Worm (Caenorhabditis elegans) whole organism, L4 larva: ENCODE measurements around the gene C42D4.13.

ENCODE experiments used
- Y105C5A.15 ChIP-seq: fragments of 200-800 bp; sonication (Bioruptor generic); IDR thresholded peaks from 2 replicates; pipeline ENCODE4 v1.3.6; 2022; ENCODE audit warnings: missing genetic modification characterization, missing compliant biosample characterization
- daf-12 ChIP-seq: fragments of 150-350 bp; optimal IDR thresholded peaks from 2 replicates; lab custom pipeline; 2014; ENCODE audit warnings: missing biosample characterization, missing genetic modification reagents, missing genetic modification characterization
- daf-19 ChIP-seq: fragments of 200-800 bp; sonication (Bioruptor generic); conservative IDR thresholded peaks from 2 replicates; pipeline ENCODE4 v1.3.6; 2022; ENCODE audit warnings: missing genetic modification characterization, missing compliant biosample characterization
- egl-27 ChIP-seq: sonication (generic microtip); optimal IDR thresholded peaks from 3 replicates; lab custom pipeline; 2017; ENCODE audit warnings: missing biosample characterization, missing genetic modification reagents, missing genetic modification characterization
- fos-1 ChIP-seq: fragments of 150-350 bp; optimal IDR thresholded peaks from 2 replicates; lab custom pipeline; 2014; ENCODE audit warnings: missing biosample characterization, missing genetic modification characterization
- lin-15B ChIP-seq: fragments of 150-350 bp; sonication (generic microtip); optimal IDR thresholded peaks from 3 replicates; lab custom pipeline; 2014; ENCODE audit warnings: missing biosample characterization, missing genetic modification characterization
- pha-4 ChIP-seq, 2 experiments: fragments of 150-350 bp in 1 of 2; fragments of 200-800 bp in 1 of 2; sonication (Bioruptor generic) in 1 of 2; IDR thresholded peaks in 1 of 2; optimal IDR thresholded peaks in 1 of 2; 2 replicates each; pipeline versions ENCODE4 v1.3.6 to Lab custom; 2014 to 2022; ENCODE audit warnings: missing genetic modification characterization in 2 of 2, missing genetic modification reagents in 2 of 2, missing biosample characterization in 1 of 2, missing compliant biosample characterization in 1 of 2
- php-3 ChIP-seq: fragments of 200-800 bp; sonication (Bioruptor generic); IDR thresholded peaks from 2 replicates; pipeline ENCODE4 v1.3.6; 2022; ENCODE audit warnings: missing genetic modification reagents, missing genetic modification characterization, missing compliant biosample characterization

DNA sequence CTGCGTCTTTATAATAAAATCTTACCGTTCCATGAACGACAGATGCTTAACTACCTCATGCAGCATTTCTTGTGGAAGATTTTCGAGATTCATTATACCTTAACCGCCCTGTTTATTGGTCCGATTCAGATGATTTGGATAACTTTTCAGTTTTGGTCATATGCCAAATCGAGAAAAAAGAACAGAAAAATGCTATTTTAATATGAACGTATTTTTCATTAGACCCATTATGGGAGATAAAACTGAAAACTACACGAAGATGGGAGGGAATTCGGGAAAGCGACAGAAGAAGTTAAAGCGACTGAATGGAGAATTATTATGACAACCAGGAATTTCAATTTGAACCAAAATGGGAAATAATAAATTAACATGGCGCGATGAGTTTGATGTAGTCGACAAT is 39.1 kb upstream of the C42D4.13 start, which contains the start of gene R13A1.10:
- no peak for TF ChIP-seq Y105C5A.15 (GFP tag; lab: Robert Waterston, UW)
- no peak for TF ChIP-seq egl-27 (tag; lab: Kevin White, UChicago)
- TF ChIP-seq lin-15B (tag; lab: Kevin White, UChicago), result no peak
- no peak for TF ChIP-seq daf-19 (GFP tag; lab: Robert Waterston, UW)
- no peak for TF ChIP-seq pha-4 (GFP tag; IDR thresholded peaks at IDR 0.05; lab: Robert Waterston, UW)
- no peak for TF ChIP-seq pha-4 (tag; optimal IDR thresholded peaks at IDR 0.05; lab: Kevin White, UChicago)
- no peak for TF ChIP-seq daf-12 (tag; lab: Kevin White, UChicago)
- no peak for TF ChIP-seq fos-1 (tag; lab: Kevin White, UChicago)
- TF ChIP-seq php-3, result no peak
